Worm (Caenorhabditis elegans) whole organism, L3 larva: ENCODE data around the gene cdt-2.
A peak's percentile ranks its signal among the peaks of the same experiment; 100 is the strongest.

ENCODE experiments used
- R02D3.7 ChIP-seq: fragments of 150-350 bp; optimal IDR thresholded peaks from 2 replicates; lab custom pipeline; 2014; ENCODE audit warnings: missing biosample characterization, missing genetic modification characterization
- ZK546.5 ChIP-seq: sonication (generic microtip); optimal IDR thresholded peaks from 2 replicates; lab custom pipeline; 2017; ENCODE audit warnings: missing biosample characterization, missing genetic modification characterization
- aly-2 ChIP-seq: fragments of 150-350 bp; optimal IDR thresholded peaks from 2 replicates; lab custom pipeline; 2014; ENCODE audit warnings: missing biosample characterization, missing genetic modification characterization
- ama-1 ChIP-seq: fragments of 150-350 bp; optimal IDR thresholded peaks from 2 replicates; lab custom pipeline; 2018
- ceh-16 ChIP-seq: sonication (generic microtip); optimal IDR thresholded peaks from 2 replicates; lab custom pipeline; 2017; ENCODE audit warnings: missing biosample characterization, missing genetic modification characterization
- ceh-28 ChIP-seq: fragments of 150-350 bp; optimal IDR thresholded peaks from 2 replicates; lab custom pipeline; 2014; ENCODE audit warnings: missing biosample characterization, missing genetic modification reagents, missing genetic modification characterization
- ceh-82 ChIP-seq: fragments of 150-350 bp; optimal IDR thresholded peaks from 2 replicates; lab custom pipeline; 2014; ENCODE audit warnings: missing biosample characterization, missing genetic modification characterization
- daf-12 ChIP-seq: fragments of 150-350 bp; optimal IDR thresholded peaks from 2 replicates; lab custom pipeline; 2014; ENCODE audit warnings: missing biosample characterization, missing genetic modification reagents, missing genetic modification characterization
- egl-27 ChIP-seq: sonication (generic microtip); optimal IDR thresholded peaks from 4 replicates; lab custom pipeline; 2017; ENCODE audit warnings: missing biosample characterization, missing genetic modification reagents, missing genetic modification characterization
- egl-5 ChIP-seq: fragments of 150-350 bp; optimal IDR thresholded peaks from 2 replicates; lab custom pipeline; 2017; ENCODE audit warnings: missing biosample characterization, missing genetic modification reagents, missing genetic modification characterization, inconsistent platforms
- elt-2 ChIP-seq: sonication (generic microtip); optimal IDR thresholded peaks from 2 replicates; lab custom pipeline; 2016; ENCODE audit warnings: missing genetic modification reagents, mild to moderate bottlenecking, missing genetic modification characterization, missing compliant biosample characterization
- elt-3 ChIP-seq, 3 experiments: fragments of 150-350 bp in 1 of 3; sonication (generic microtip) in 2 of 3; optimal IDR thresholded peaks; 2 replicates in 2 of 3; 4 replicates in 1 of 3; lab custom pipeline; 2014 to 2017; ENCODE audit warnings: missing biosample characterization in 3 of 3, missing genetic modification characterization in 3 of 3
- jun-1 ChIP-seq: fragments of 150-350 bp; optimal IDR thresholded peaks from 2 replicates; lab custom pipeline; 2014; ENCODE audit warnings: missing biosample characterization, missing genetic modification reagents, missing genetic modification characterization
- mml-1 ChIP-seq: fragments of 150-350 bp; sonication (generic microtip); optimal IDR thresholded peaks from 3 replicates; lab custom pipeline; 2014; ENCODE audit warnings: missing biosample characterization, missing genetic modification characterization
- nfya-1 ChIP-seq: sonication (generic microtip); optimal IDR thresholded peaks from 2 replicates; lab custom pipeline; 2017; ENCODE audit warnings: missing genetic modification characterization, mild to moderate bottlenecking, missing compliant biosample characterization, antibody characterized with exemption, moderate library complexity; ENCODE audit not compliant: insufficient read depth
- nhr-11 ChIP-seq: fragments of 150-350 bp; optimal IDR thresholded peaks from 2 replicates; lab custom pipeline; 2014; ENCODE audit warnings: missing biosample characterization, missing genetic modification characterization
- nhr-12 ChIP-seq: fragments of 150-350 bp; optimal IDR thresholded peaks from 2 replicates; lab custom pipeline; 2014; ENCODE audit warnings: missing biosample characterization, missing genetic modification characterization
- nhr-23 ChIP-seq: fragments of 150-350 bp; optimal IDR thresholded peaks from 2 replicates; lab custom pipeline; 2014; ENCODE audit warnings: missing biosample characterization, missing genetic modification reagents, missing genetic modification characterization
- nhr-237 ChIP-seq: fragments of 150-350 bp; optimal IDR thresholded peaks from 2 replicates; lab custom pipeline; 2014; ENCODE audit warnings: missing biosample characterization, missing genetic modification characterization
- nhr-25 ChIP-seq: sonication (generic microtip); optimal IDR thresholded peaks from 2 replicates; lab custom pipeline; 2017; ENCODE audit warnings: missing biosample characterization, missing genetic modification characterization
- nhr-67 ChIP-seq: fragments of 150-350 bp; optimal IDR thresholded peaks from 2 replicates; lab custom pipeline; 2014; ENCODE audit warnings: missing biosample characterization, missing genetic modification characterization
- nhr-77 ChIP-seq: fragments of 150-350 bp; optimal IDR thresholded peaks from 2 replicates; lab custom pipeline; 2014; ENCODE audit warnings: missing biosample characterization, missing genetic modification characterization
- sea-2 ChIP-seq: fragments of 150-350 bp; sonication (generic microtip); optimal IDR thresholded peaks from 4 replicates; lab custom pipeline; 2014; ENCODE audit warnings: missing biosample characterization, missing genetic modification reagents, missing genetic modification characterization
- unc-39 ChIP-seq: sonication (generic microtip); optimal IDR thresholded peaks from 4 replicates; lab custom pipeline; 2017; ENCODE audit warnings: missing biosample characterization, missing genetic modification characterization

cdt-2 gene

DNA sequence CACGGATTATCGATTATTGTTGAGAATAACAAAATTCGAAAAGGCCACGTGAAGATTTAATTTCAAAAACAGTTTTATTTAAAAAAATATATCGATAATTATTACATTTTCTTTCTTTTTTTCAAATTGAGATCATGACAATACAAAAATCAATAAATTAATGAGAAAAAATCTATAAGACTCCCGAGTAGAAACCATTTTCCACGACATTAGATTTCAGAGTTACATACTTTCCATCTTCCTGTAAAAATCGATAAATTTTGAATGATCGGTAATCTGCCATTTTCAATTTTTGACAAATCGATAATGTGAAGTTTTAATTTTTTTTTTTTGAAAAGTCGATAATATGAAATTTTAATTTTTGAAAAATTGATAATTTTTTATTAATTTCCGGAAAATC lies 45.2 kb downstream of the cdt-2 start, which contains the start of gene C30G7.3:
C30G7.3 (minus strand) TSS at position 8 of the 400 bp plus-strand sequence.
- peak; percentile 65 for TF ChIP-seq ceh-28 (tag; lab: Kevin White, UChicago)
- no peak for TF ChIP-seq elt-2

- TF ChIP-seq unc-39 (tag; lab: Kevin White, UChicago) = no peak
- TF ChIP-seq ceh-28 (tag; lab: Kevin White, UChicago) = peak; percentile 46
Observed at ce11 chrV:14945124-14945523, 45.8 kb downstream of the cdt-2 start.

- TF ChIP-seq ceh-28 (tag; lab: Kevin White, UChicago) (peak; percentile 67), nhr-23 (tag; lab: Kevin White, UChicago) (no peak)
Observed at ce11 chrV:14943774-14944173, 47.2 kb downstream of the cdt-2 start.

- no peak for TF ChIP-seq ceh-82 (tag; lab: Kevin White, UChicago)
- TF ChIP-seq egl-5 (tag; lab: Kevin White, UChicago) = no peak
- TF ChIP-seq jun-1 (tag; lab: Kevin White, UChicago) = no peak
- TF ChIP-seq nfya-1 (tag; lab: Kevin White, UChicago) = no peak
- TF ChIP-seq aly-2 = no peak
- TF ChIP-seq nhr-12 (tag; lab: Kevin White, UChicago) = no peak
- TF ChIP-seq ama-1 = no peak
- no peak for TF ChIP-seq nhr-237 (tag; lab: Kevin White, UChicago)
- TF ChIP-seq R02D3.7 = no peak
- no peak for TF ChIP-seq mml-1 (tag; lab: Kevin White, UChicago)
- TF ChIP-seq ceh-16 (tag; lab: Kevin White, UChicago) = no peak
- no peak for TF ChIP-seq ZK546.5 (tag; lab: Kevin White, UChicago)
- TF ChIP-seq nhr-11 (tag; lab: Kevin White, UChicago) = no peak
- TF ChIP-seq daf-12 (tag; lab: Kevin White, UChicago) = no peak
- TF ChIP-seq sea-2 (GFP tag; lab: Kevin White, UChicago) = no peak
- no peak for TF ChIP-seq elt-3 (tag; optimal IDR thresholded peaks at IDR 0.05; lab: Kevin White, UChicago)
- no peak for TF ChIP-seq nhr-25 (tag; lab: Kevin White, UChicago)
- no peak for TF ChIP-seq nhr-77 (tag; lab: Kevin White, UChicago)
- TF ChIP-seq egl-27 = no peak
- no peak for TF ChIP-seq nhr-67 (tag; lab: Kevin White, UChicago)
Observed at ce11 chrV:14942898-14943297, 48.0 kb downstream of the cdt-2 start.
